Fruit fly (Drosophila melanogaster) whole organism, embryonic: ENCODE results near the gene Pvf3.
A peak's percentile ranks its signal among the peaks of the same experiment; 100 is the strongest.

Source experiments
- Awh ChIP-seq: fragments of 200-800 bp; sonication (Bioruptor generic); IDR thresholded peaks from 2 replicates; pipeline ENCODE4, ENCODE4 v1.3.6; 2022; ENCODE audit warnings: missing biosample characterization, missing genetic modification characterization
- Blimp-1 ChIP-seq: fragments of 200-800 bp; sonication (Bioruptor generic); optimal IDR thresholded peaks from 3 replicates; lab custom pipeline; 2018; ENCODE audit warnings: missing biosample characterization, missing genetic modification characterization, mild to moderate bottlenecking, moderate library complexity, missing genetic modification reagents
- Bteb2 ChIP-seq: fragments of 200-800 bp; sonication (Bioruptor generic); optimal IDR thresholded peaks from 2 replicates; lab custom pipeline; 2016; ENCODE audit warnings: missing biosample characterization, missing genetic modification characterization
- CG10274 ChIP-seq: fragments of 200-800 bp; sonication (Bioruptor generic); optimal IDR thresholded peaks from 3 replicates; lab custom pipeline; 2017; ENCODE audit warnings: missing biosample characterization, mild to moderate bottlenecking, missing genetic modification characterization
- CG10565 ChIP-seq: fragments of 200-800 bp; sonication (Bioruptor generic); optimal IDR thresholded peaks from 3 replicates; lab custom pipeline; 2016; ENCODE audit warnings: missing biosample characterization, mild to moderate bottlenecking, missing genetic modification characterization
- CG11504 ChIP-seq: fragments of 200-800 bp; sonication (Bioruptor generic); optimal IDR thresholded peaks from 3 replicates; lab custom pipeline; 2019; ENCODE audit warnings: missing biosample characterization, mild to moderate bottlenecking, missing genetic modification characterization, moderate library complexity
- CG11695 ChIP-seq: fragments of 200-800 bp; sonication (Bioruptor generic); IDR thresholded peaks from 3 replicates; pipeline ENCODE4 v1.3.6; 2022; ENCODE audit warnings: missing biosample characterization, missing genetic modification characterization
- CG12744 ChIP-seq: fragments of 200-800 bp; sonication (Bioruptor generic); optimal IDR thresholded peaks from 2 replicates; lab custom pipeline; 2016; ENCODE audit warnings: missing biosample characterization, missing genetic modification characterization
- CG14860 ChIP-seq: fragments of 200-800 bp; sonication (Bioruptor generic); IDR thresholded peaks from 3 replicates; pipeline ENCODE4 v1.3.6; 2022; ENCODE audit warnings: missing biosample characterization, missing genetic modification characterization; ENCODE audit not compliant: partially characterized antibody
- CG15514 ChIP-seq: fragments of 200-800 bp; sonication (Bioruptor generic); optimal IDR thresholded peaks from 3 replicates; lab custom pipeline; 2017; ENCODE audit warnings: missing biosample characterization, missing genetic modification characterization, mild to moderate bottlenecking, moderate library complexity, missing genetic modification reagents
- CG18011 ChIP-seq: fragments of 200-800 bp; sonication (Bioruptor generic); optimal IDR thresholded peaks from 2 replicates; lab custom pipeline; 2017; ENCODE audit warnings: missing biosample characterization, missing genetic modification characterization, mild to moderate bottlenecking, moderate library complexity, missing genotype
- CG18764 ChIP-seq: fragments of 200-800 bp; sonication (Bioruptor generic); optimal IDR thresholded peaks from 3 replicates; lab custom pipeline; 2016; ENCODE audit warnings: missing biosample characterization, missing genetic modification characterization
- CG2116 ChIP-seq: fragments of 200-800 bp; sonication (Bioruptor generic); optimal IDR thresholded peaks from 3 replicates; lab custom pipeline; 2018; ENCODE audit warnings: missing biosample characterization, mild to moderate bottlenecking, missing genetic modification characterization
- CG2120 ChIP-seq: fragments of 200-800 bp; sonication (Bioruptor generic); optimal IDR thresholded peaks from 3 replicates; lab custom pipeline; 2016; ENCODE audit warnings: missing biosample characterization, missing genetic modification characterization
- CG3065 ChIP-seq: fragments of 200-800 bp; sonication (Bioruptor generic); optimal IDR thresholded peaks from 2 replicates; lab custom pipeline; 2016; ENCODE audit warnings: missing biosample characterization, missing genetic modification characterization
- CG5180 ChIP-seq: fragments of 200-800 bp; sonication (Bioruptor generic); optimal IDR thresholded peaks from 3 replicates; lab custom pipeline; 2017; ENCODE audit warnings: missing biosample characterization, missing genetic modification characterization, mild to moderate bottlenecking, moderate library complexity, missing genetic modification reagents
- CG8359 ChIP-seq: fragments of 200-800 bp; sonication (Bioruptor generic); optimal IDR thresholded peaks from 2 replicates; lab custom pipeline; 2017; ENCODE audit warnings: missing biosample characterization, mild to moderate bottlenecking, missing genetic modification characterization, borderline replicate concordance
- CG9437 ChIP-seq: fragments of 200-800 bp; sonication (Bioruptor generic); optimal IDR thresholded peaks from 2 replicates; lab custom pipeline; 2018; ENCODE audit warnings: missing biosample characterization, mild to moderate bottlenecking, missing genetic modification characterization
- Dref ChIP-seq: fragments of 200-800 bp; sonication (Bioruptor generic); IDR thresholded peaks from 2 replicates; pipeline ENCODE4 v1.3.6; 2022; ENCODE audit warnings: missing biosample characterization, missing genetic modification characterization
- Fer3 ChIP-seq: fragments of 200-800 bp; sonication (Bioruptor generic); optimal IDR thresholded peaks from 2 replicates; lab custom pipeline; 2018; ENCODE audit warnings: missing biosample characterization, mild to moderate bottlenecking, missing genetic modification characterization, moderate library complexity
- H15 ChIP-seq: fragments of 200-800 bp; sonication (Bioruptor generic); IDR thresholded peaks from 3 replicates; pipeline ENCODE4 v1.3.6; 2022; ENCODE audit warnings: missing biosample characterization, missing genetic modification characterization
- HLH3B ChIP-seq: fragments of 200-800 bp; sonication (Bioruptor generic); IDR thresholded peaks from 2 replicates; pipeline ENCODE4 v1.3.6; 2022; ENCODE audit warnings: missing biosample characterization, missing genetic modification characterization
- Hand ChIP-seq: fragments of 200-800 bp; sonication (Bioruptor generic); optimal IDR thresholded peaks from 2 replicates; lab custom pipeline; 2017; ENCODE audit warnings: mild to moderate bottlenecking, missing biosample characterization, missing genetic modification reagents, missing genetic modification characterization
- HmgD ChIP-seq: fragments of 200-800 bp; sonication (Bioruptor generic); optimal IDR thresholded peaks from 3 replicates; lab custom pipeline; 2016; ENCODE audit warnings: missing biosample characterization, missing genetic modification characterization
- Hr51 ChIP-seq, 2 experiments: fragments of 200-800 bp; sonication (Bioruptor generic); optimal IDR thresholded peaks; 2 replicates in 1 of 2; 3 replicates in 1 of 2; lab custom pipeline; 2016 to 2018; ENCODE audit warnings: missing biosample characterization in 2 of 2, missing genetic modification characterization in 2 of 2, mild to moderate bottlenecking in 1 of 2, moderate library complexity in 1 of 2
- Hr78 ChIP-seq, 2 experiments: fragments of 200-800 bp in 1 of 2; fragments of >200 bp in 1 of 2; sonication (Bioruptor generic) in 1 of 2; optimal IDR thresholded peaks; 2 replicates each; lab custom pipeline; 2017 to 2019; ENCODE audit warnings: missing biosample characterization in 2 of 2, missing genetic modification characterization in 2 of 2, mild to moderate bottlenecking in 1 of 2, moderate library complexity in 1 of 2
- MESR4 ChIP-seq: fragments of 200-800 bp; sonication (Bioruptor generic); optimal IDR thresholded peaks from 2 replicates; lab custom pipeline; 2018; ENCODE audit warnings: missing biosample characterization, mild to moderate bottlenecking, missing genetic modification characterization, moderate library complexity
- NK7.1 ChIP-seq: fragments of 200-800 bp; sonication (Bioruptor generic); optimal IDR thresholded peaks from 3 replicates; lab custom pipeline; 2016; ENCODE audit warnings: missing biosample characterization, missing genetic modification characterization
- Optix ChIP-seq: fragments of 200-800 bp; sonication (Bioruptor generic); IDR thresholded peaks from 3 replicates; pipeline ENCODE4 v1.3.6; 2022; ENCODE audit warnings: missing biosample characterization, missing genetic modification characterization
- aop ChIP-seq: fragments of 200-800 bp; sonication (Bioruptor generic); IDR thresholded peaks from 2 replicates; pipeline ENCODE4 v1.3.6; 2022; ENCODE audit warnings: missing biosample characterization, missing genetic modification characterization
- az2 ChIP-seq: fragments of 200-800 bp; sonication (Bioruptor generic); optimal IDR thresholded peaks from 3 replicates; lab custom pipeline; 2016; ENCODE audit warnings: missing biosample characterization, missing genetic modification characterization
- gcm2 ChIP-seq: fragments of 200-800 bp; sonication (Bioruptor generic); optimal IDR thresholded peaks from 2 replicates; lab custom pipeline; 2016; ENCODE audit warnings: missing biosample characterization, missing genetic modification characterization
- grn ChIP-seq: fragments of 200-800 bp; sonication (Bioruptor generic); optimal IDR thresholded peaks from 3 replicates; lab custom pipeline; 2017; ENCODE audit warnings: missing biosample characterization, missing genetic modification characterization
- ind ChIP-seq: fragments of 200-800 bp; sonication (Bioruptor generic); optimal IDR thresholded peaks from 3 replicates; lab custom pipeline; 2016; ENCODE audit warnings: missing biosample characterization, missing genetic modification characterization
- inv ChIP-seq: fragments of 200-800 bp; sonication (Bioruptor generic); IDR thresholded peaks from 2 replicates; pipeline ENCODE4 v1.3.6; 2022; ENCODE audit warnings: missing biosample characterization, missing genetic modification characterization; ENCODE audit not compliant: partially characterized antibody
- klu ChIP-seq: fragments of 200-800 bp; sonication (Bioruptor generic); IDR thresholded peaks from 2 replicates; pipeline ENCODE4 v1.3.6; 2022; ENCODE audit warnings: missing biosample characterization, missing genetic modification characterization
- sc ChIP-seq, 3 experiments: fragments of >200 bp in 2 of 3; fragments of 200-800 bp in 1 of 3; sonication (Bioruptor generic) in 1 of 3; optimal IDR thresholded peaks; 2 replicates in 2 of 3; 3 replicates in 1 of 3; lab custom pipeline; 2017; ENCODE audit warnings: mild to moderate bottlenecking in 1 of 3, missing biosample characterization in 1 of 3, missing genetic modification characterization in 1 of 3, missing genetic modification reagents in 1 of 3
- slp2 ChIP-seq: fragments of 200-800 bp; sonication (Bioruptor generic); optimal IDR thresholded peaks from 2 replicates; lab custom pipeline; 2016; ENCODE audit warnings: missing biosample characterization, missing genetic modification characterization
- wor ChIP-seq: fragments of 200-800 bp; sonication (Bioruptor generic); IDR thresholded peaks from 2 replicates; pipeline ENCODE4 v1.3.6; 2022; ENCODE audit warnings: missing biosample characterization, missing genetic modification characterization
- zf30C ChIP-seq: fragments of 200-800 bp; sonication (Bioruptor generic); optimal IDR thresholded peaks from 3 replicates; lab custom pipeline; 2018; ENCODE audit warnings: missing biosample characterization, mild to moderate bottlenecking, missing genetic modification characterization

The Pvf3 gene

dm6 chr2L:7123695-7124094, 33.8 kb downstream of the Pvf3 start (continued):
- TF ChIP-seq Bteb2: no peak
- TF ChIP-seq NK7.1 (GFP tag; lab: Kevin White, UChicago): peak; percentile 68
- TF ChIP-seq CG8359 (GFP tag; lab: Kevin White, UChicago): peak; percentile 74
- TF ChIP-seq CG2120 (GFP tag; lab: Kevin White, UChicago): no peak
- TF ChIP-seq CG12744 (GFP tag; lab: Kevin White, UChicago): peak; percentile 39
- TF ChIP-seq H15: peak; percentile 84
- TF ChIP-seq Hr78 (GFP tag; optimal IDR thresholded peaks at IDR 0.05; lab: Kevin White, UChicago): peak in 1 of 2 experiments; percentile 86
- peak; percentile 36 for TF ChIP-seq CG5180 (GFP tag; lab: Kevin White, UChicago)
- no peak for TF ChIP-seq Hand (GFP tag; lab: Kevin White, UChicago)
- no peak for TF ChIP-seq MESR4
- TF ChIP-seq CG15514: no peak
- no peak for TF ChIP-seq CG18011 (GFP tag; lab: Kevin White, UChicago)
- no peak for TF ChIP-seq inv
- peak; percentile 28 for TF ChIP-seq CG10274 (GFP tag; lab: Kevin White, UChicago)
- peak; percentile 36 for TF ChIP-seq CG3065
- TF ChIP-seq CG9437: peak; percentile 56
- TF ChIP-seq CG10565 (GFP tag; lab: Kevin White, UChicago): peak; percentile 32
- peak; percentile 18 for TF ChIP-seq HmgD (GFP tag; lab: Kevin White, UChicago)
- peak; percentile 34 for TF ChIP-seq gcm2
- peak; percentile 74 for TF ChIP-seq ind
- peak; percentile 83 for TF ChIP-seq az2 (GFP tag; lab: Kevin White, UChicago)
- TF ChIP-seq Fer3: peak; percentile 53
- TF ChIP-seq zf30C (GFP tag; lab: Kevin White, UChicago): peak; percentile 68
- TF ChIP-seq Hr51 (GFP tag; optimal IDR thresholded peaks at IDR 0.05; lab: Kevin White, UChicago): peak; percentile 63 to 68
- peak; percentile 82 for TF ChIP-seq CG11504 (tag; lab: Kevin White, UChicago)
- no peak for TF ChIP-seq CG14860
- no peak for TF ChIP-seq Dref (GFP tag; lab: Robert Waterston, UW)
- peak; percentile 71 for TF ChIP-seq HLH3B
- peak; percentile 54; the same call in 1 of the 2 replicates for TF ChIP-seq aop (GFP tag; lab: Robert Waterston, UW)
- 0 out of 2 replicates have a peak, but pooled peaks have one; percentile 31 for TF ChIP-seq klu (GFP tag; lab: Robert Waterston, UW)
- peak; percentile 66; the same call in 2 of the 3 replicates for TF ChIP-seq CG11695
- peak; percentile 69; the same call in 1 of the 3 replicates for TF ChIP-seq Optix (GFP tag; lab: Robert Waterston, UW)
- peak; percentile 72 for TF ChIP-seq slp2
- TF ChIP-seq grn (GFP tag; lab: Kevin White, UChicago): no peak
- TF ChIP-seq sc (optimal IDR thresholded peaks at IDR 0.05; lab: Kevin White, UChicago): no peak
- TF ChIP-seq sc (GFP tag; optimal IDR thresholded peaks at IDR 0.05; lab: Kevin White, UChicago): peak; percentile 71
- peak; percentile 36 for TF ChIP-seq CG2116 (GFP tag; lab: Kevin White, UChicago)
- peak; percentile 74 for TF ChIP-seq wor (GFP tag; lab: Robert Waterston, UW)
- TF ChIP-seq, all 482 proteins: peak for 329

dm6 chr2L:7122865-7123264, 34.6 kb downstream of the Pvf3 start:
- TF ChIP-seq Blimp-1 (GFP tag; lab: Kevin White, UChicago) (peak; percentile 59), CG18764 (GFP tag; lab: Kevin White, UChicago) (no peak), Awh (GFP tag; lab: Robert Waterston, UW) (peak; percentile 65)
